Worm (Caenorhabditis elegans) whole organism, L4 larva: ENCODE data around the gene Y17G7B.8.

Experiments
- D1046.2 ChIP-seq: fragments of 200-800 bp; sonication (Bioruptor generic); IDR thresholded peaks from 2 replicates; pipeline ENCODE4 v1.3.6; 2022; ENCODE audit warnings: missing genetic modification characterization, missing compliant biosample characterization
- F37D6.2 ChIP-seq: sonication (generic microtip); optimal IDR thresholded peaks from 2 replicates; lab custom pipeline; 2016; ENCODE audit warnings: mild to moderate bottlenecking, missing genetic modification characterization, missing compliant biosample characterization
- F49E8.2 ChIP-seq: sonication (generic microtip); optimal IDR thresholded peaks from 2 replicates; lab custom pipeline; 2016; ENCODE audit warnings: missing compliant biosample characterization, mild to moderate bottlenecking, missing genetic modification characterization, borderline replicate concordance
- Y48G9A.11 ChIP-seq: fragments of 200-800 bp; sonication (Bioruptor generic); IDR thresholded peaks from 2 replicates; pipeline ENCODE4 v1.3.6; 2022; ENCODE audit warnings: missing genetic modification reagents, missing genetic modification characterization, missing compliant biosample characterization
- Y5F2A.4 ChIP-seq: fragments of 200-800 bp; sonication (Bioruptor generic); optimal IDR thresholded peaks from 2 replicates; lab custom pipeline; 2018; ENCODE audit warnings: mild to moderate bottlenecking, missing genetic modification characterization, missing compliant biosample characterization
- aha-1 ChIP-seq: fragments of 150-350 bp; peaks from one replicate; lab custom pipeline; 2014; ENCODE audit warnings: missing biosample characterization, missing genetic modification characterization
- ama-1 ChIP-seq: fragments of 150-350 bp; optimal IDR thresholded peaks from 2 replicates; lab custom pipeline; 2014; ENCODE audit warnings: inconsistent platforms, mixed read lengths
- ceh-20 ChIP-seq: fragments of 200-800 bp; sonication (Bioruptor generic); IDR thresholded peaks from 2 replicates; pipeline ENCODE4 v1.3.6; 2022; ENCODE audit warnings: missing genetic modification reagents, missing genetic modification characterization, missing compliant biosample characterization
- cey-2 ChIP-seq: sonication (generic microtip); optimal IDR thresholded peaks from 3 replicates; lab custom pipeline; 2017; ENCODE audit warnings: missing genetic modification characterization, mild to moderate bottlenecking, missing compliant biosample characterization, antibody characterized with exemption, borderline replicate concordance; ENCODE audit not compliant: insufficient read depth
- daf-16 ChIP-seq, 3 experiments: sonication (generic microtip); optimal IDR thresholded peaks; 2 replicates each; lab custom pipeline; 2016 to 2017; ENCODE audit warnings: missing genetic modification characterization in 3 of 3, missing genetic modification reagents in 3 of 3, mild to moderate bottlenecking in 2 of 3, missing compliant biosample characterization in 2 of 3, missing biosample characterization in 1 of 3, moderate library complexity in 1 of 3
- dmd-6 ChIP-seq: fragments of 200-800 bp; sonication (Bioruptor generic); IDR thresholded peaks from 2 replicates; pipeline ENCODE4 v1.3.6; 2022; ENCODE audit warnings: missing genetic modification reagents, missing genetic modification characterization, missing compliant biosample characterization
- dmd-8 ChIP-seq: fragments of 200-800 bp; sonication (Bioruptor generic); IDR thresholded peaks from 2 replicates; pipeline ENCODE4 v1.3.6; 2022; ENCODE audit warnings: missing genetic modification characterization, missing compliant biosample characterization
- duxl-1 ChIP-seq: sonication (generic microtip); optimal IDR thresholded peaks from 2 replicates; lab custom pipeline; 2016; ENCODE audit warnings: mild to moderate bottlenecking, missing genetic modification characterization, moderate library complexity, missing compliant biosample characterization; ENCODE audit not compliant: poor library complexity
- dve-1 ChIP-seq: sonication (generic microtip); optimal IDR thresholded peaks from 2 replicates; lab custom pipeline; 2017; ENCODE audit warnings: antibody characterized with exemption, mild to moderate bottlenecking, missing genetic modification characterization, missing compliant biosample characterization; ENCODE audit not compliant: insufficient read depth
- hlh-11 ChIP-seq: fragments of 200-800 bp; sonication (Bioruptor generic); optimal IDR thresholded peaks from 2 replicates; lab custom pipeline; 2018; ENCODE audit warnings: mild to moderate bottlenecking, missing genetic modification characterization, missing compliant biosample characterization
- hlh-30 ChIP-seq: sonication (generic microtip); optimal IDR thresholded peaks from 2 replicates; lab custom pipeline; 2017; ENCODE audit warnings: antibody characterized with exemption, mild to moderate bottlenecking, missing genetic modification characterization, missing compliant biosample characterization; ENCODE audit not compliant: insufficient read depth
- hmg-1.1 ChIP-seq: fragments of 200-800 bp; sonication (Bioruptor generic); IDR thresholded peaks from 2 replicates; pipeline ENCODE4 v1.3.6; 2022; ENCODE audit warnings: missing genetic modification reagents, missing genetic modification characterization, missing compliant biosample characterization
- jun-1 ChIP-seq: fragments of 150-350 bp; optimal IDR thresholded peaks from 2 replicates; lab custom pipeline; 2014; ENCODE audit warnings: missing biosample characterization, missing genetic modification reagents, missing genetic modification characterization
- lim-7 ChIP-seq: fragments of 200-800 bp; sonication (Bioruptor generic); IDR thresholded peaks from 2 replicates; pipeline ENCODE4 v1.3.6; 2022; ENCODE audit warnings: missing genetic modification characterization, missing compliant biosample characterization
- lin-39 ChIP-seq: fragments of 150-350 bp; optimal IDR thresholded peaks from 2 replicates; lab custom pipeline; 2014; ENCODE audit warnings: missing biosample characterization, missing genetic modification reagents, missing genetic modification characterization
- lir-3 ChIP-seq: sonication (generic microtip); optimal IDR thresholded peaks from 2 replicates; lab custom pipeline; 2016; ENCODE audit warnings: mild to moderate bottlenecking, missing genetic modification characterization, missing compliant biosample characterization
- lsy-2 ChIP-seq, 2 experiments: fragments of 150-350 bp in 1 of 2; sonication (generic microtip) in 1 of 2; optimal IDR thresholded peaks; 2 replicates each; lab custom pipeline; 2014 to 2017; ENCODE audit warnings: missing biosample characterization in 2 of 2, missing genetic modification characterization in 2 of 2
- mdl-1 ChIP-seq, 2 experiments: fragments of 150-350 bp in 1 of 2; sonication (generic microtip) in 1 of 2; optimal IDR thresholded peaks; 2 replicates each; lab custom pipeline; 2014 to 2017; ENCODE audit warnings: missing biosample characterization in 2 of 2, missing genetic modification characterization in 2 of 2
- mdt-29 ChIP-seq: fragments of 200-800 bp; sonication (Bioruptor generic); IDR thresholded peaks from 2 replicates; pipeline ENCODE4 v1.3.6; 2022; ENCODE audit warnings: missing genetic modification reagents, missing genetic modification characterization, missing compliant biosample characterization
- mep-1 ChIP-seq: fragments of 150-350 bp; sonication (generic microtip); optimal IDR thresholded peaks from 3 replicates; lab custom pipeline; 2014; ENCODE audit warnings: missing biosample characterization, missing genetic modification characterization
- mes-2 ChIP-seq: sonication (generic microtip); optimal IDR thresholded peaks from 2 replicates; lab custom pipeline; 2016; ENCODE audit warnings: missing genotype, mild to moderate bottlenecking, missing genetic modification characterization, missing compliant biosample characterization; ENCODE audit not compliant: poor library complexity, severe bottlenecking
- mxl-3 ChIP-seq: fragments of 200-800 bp; sonication (Bioruptor generic); optimal IDR thresholded peaks from 2 replicates; lab custom pipeline; 2018; ENCODE audit warnings: mild to moderate bottlenecking, missing genetic modification characterization, missing compliant biosample characterization
- nhr-102 ChIP-seq: sonication (generic microtip); optimal IDR thresholded peaks from 2 replicates; lab custom pipeline; 2016; ENCODE audit warnings: mild to moderate bottlenecking, missing genetic modification characterization, moderate library complexity, missing compliant biosample characterization
- nhr-28 ChIP-seq: fragments of 150-350 bp; optimal IDR thresholded peaks from 2 replicates; lab custom pipeline; 2014; ENCODE audit warnings: missing biosample characterization, missing genetic modification characterization
- nhr-41 ChIP-seq: fragments of 200-800 bp; sonication (Bioruptor generic); IDR thresholded peaks from 2 replicates; pipeline ENCODE4 v1.3.6; 2022; ENCODE audit warnings: missing genetic modification reagents, missing genetic modification characterization, missing compliant biosample characterization
- nhr-42 ChIP-seq: fragments of 200-800 bp; sonication (Bioruptor generic); IDR thresholded peaks from 2 replicates; pipeline ENCODE4 v1.3.6; 2022; ENCODE audit warnings: missing genetic modification characterization, missing compliant biosample characterization
- nhr-77 ChIP-seq: fragments of 150-350 bp; optimal IDR thresholded peaks from 2 replicates; lab custom pipeline; 2014; ENCODE audit warnings: missing biosample characterization, missing genetic modification characterization
- pqm-1 ChIP-seq: sonication (generic microtip); optimal IDR thresholded peaks from 2 replicates; lab custom pipeline; 2017; ENCODE audit warnings: missing biosample characterization, missing genetic modification characterization
- set-16 ChIP-seq: fragments of 200-800 bp; sonication (Bioruptor generic); IDR thresholded peaks from 2 replicates; pipeline ENCODE4 v1.3.6; 2022; ENCODE audit warnings: missing genetic modification reagents, missing genetic modification characterization, missing compliant biosample characterization
- skn-1 ChIP-seq: fragments of 150-350 bp; optimal IDR thresholded peaks from 2 replicates; lab custom pipeline; 2014; ENCODE audit warnings: missing biosample characterization, missing genetic modification characterization
- snpc-4 ChIP-seq: fragments of 150-350 bp; optimal IDR thresholded peaks from 2 replicates; lab custom pipeline; 2014; ENCODE audit warnings: missing biosample characterization, missing genetic modification characterization
- spr-1 ChIP-seq: sonication (generic microtip); optimal IDR thresholded peaks from 2 replicates; lab custom pipeline; 2016; ENCODE audit warnings: mild to moderate bottlenecking, missing genetic modification characterization, missing compliant biosample characterization
- spr-3 ChIP-seq: fragments of 200-800 bp; sonication (Bioruptor generic); optimal IDR thresholded peaks from 2 replicates; lab custom pipeline; 2018; ENCODE audit warnings: mild to moderate bottlenecking, missing genetic modification characterization, missing compliant biosample characterization
- tra-1 ChIP-seq: fragments of 200-800 bp; sonication (Bioruptor generic); IDR thresholded peaks from 2 replicates; pipeline ENCODE4 v1.3.6; 2022; ENCODE audit warnings: missing genetic modification reagents, missing genetic modification characterization, missing compliant biosample characterization
- unc-130 ChIP-seq: sonication (generic microtip); optimal IDR thresholded peaks from 2 replicates; lab custom pipeline; 2016; ENCODE audit warnings: missing genetic modification reagents, missing genetic modification characterization, missing compliant biosample characterization
- unc-62 ChIP-seq, 3 experiments: fragments of 150-350 bp in 1 of 3; sonication (generic microtip); optimal IDR thresholded peaks in 2 of 3; peaks in 1 of 3; 1 replicate in 1 of 3; 2 replicates in 2 of 3; lab custom pipeline; 2014 to 2017; ENCODE audit warnings: missing biosample characterization in 3 of 3, missing genetic modification characterization in 3 of 3, missing genetic modification reagents in 3 of 3, missing genotype in 1 of 3
- zfp-3 ChIP-seq: fragments of 200-800 bp; sonication (Bioruptor generic); conservative IDR thresholded peaks from 2 replicates; pipeline ENCODE4 v1.3.6; 2022; ENCODE audit warnings: missing genetic modification reagents, missing genetic modification characterization, missing compliant biosample characterization
- zip-11 ChIP-seq: fragments of 200-800 bp; sonication (Bioruptor generic); IDR thresholded peaks from 2 replicates; pipeline ENCODE4 v1.3.6; 2022; ENCODE audit warnings: missing genetic modification characterization, missing compliant biosample characterization

The Y17G7B.8 gene

DNA sequence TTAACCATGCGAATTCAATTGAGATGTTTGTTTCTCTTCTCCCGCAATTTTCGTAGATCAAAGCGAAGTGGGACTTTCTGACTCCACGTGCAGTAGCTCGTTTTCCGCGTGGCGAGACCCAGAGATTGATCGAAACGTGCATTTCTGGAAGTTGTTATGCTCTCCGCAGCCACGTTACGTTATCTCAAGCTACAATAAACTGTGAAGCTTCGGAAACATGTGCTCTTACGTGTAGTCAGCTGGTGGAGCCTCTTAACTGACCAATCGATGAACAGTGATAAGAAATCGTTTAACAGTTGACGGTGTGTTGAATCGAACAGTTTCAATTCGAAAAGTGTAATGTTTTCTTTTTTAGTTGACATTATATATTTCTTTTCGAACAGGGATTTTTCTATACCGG lies 24.6 kb upstream of the Y17G7B.8 start (continued):
- peak; percentile 41; the same call in 1 of the 2 replicates for TF ChIP-seq tra-1 (GFP tag; lab: Robert Waterston, UW)
- peak; percentile 97 for TF ChIP-seq aha-1
- no peak for TF ChIP-seq spr-1 (tag; lab: Kevin White, UChicago)
- TF ChIP-seq daf-16 (GFP tag; optimal IDR thresholded peaks at IDR 0.05; lab: Kevin White, UChicago): no peak
- TF ChIP-seq daf-16 (tag; optimal IDR thresholded peaks at IDR 0.05; lab: Kevin White, UChicago): peak; percentile 82
- peak; percentile 66 for TF ChIP-seq dve-1 (tag; lab: Kevin White, UChicago)
- peak; percentile 27 for TF ChIP-seq mes-2 (tag; lab: Kevin White, UChicago)

DNA sequence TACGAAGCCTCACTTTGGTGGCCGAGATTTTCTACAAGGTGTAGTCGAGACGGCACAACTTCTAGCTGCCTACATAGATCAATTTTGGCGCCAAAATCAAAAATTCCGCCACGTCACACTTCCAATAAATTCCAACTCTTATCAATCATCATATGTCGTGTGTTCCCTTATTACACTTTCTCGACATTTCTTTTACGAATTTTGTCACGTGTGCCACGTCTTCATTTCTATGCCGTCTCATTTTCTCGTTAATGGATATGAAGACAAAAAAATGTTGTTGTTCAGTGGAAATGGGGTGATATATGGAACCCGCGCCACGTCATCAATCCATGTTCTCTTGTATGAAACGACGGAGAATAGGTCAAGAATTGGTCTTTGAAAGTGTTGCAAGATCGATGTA lies 24.1 kb upstream of the Y17G7B.8 start:
- no peak for TF ChIP-seq dmd-8 (GFP tag; lab: Robert Waterston, UW)
- peak; percentile 4 for TF ChIP-seq nhr-77
- TF ChIP-seq unc-62 (GFP tag; optimal IDR thresholded peaks at IDR 0.05 in 1 of 2; lab: Kevin White, UChicago): peak in 1 of 2 experiments; percentile 99
- TF ChIP-seq unc-62 (tag; optimal IDR thresholded peaks at IDR 0.05; lab: Kevin White, UChicago): no peak
- TF ChIP-seq nhr-28 (tag; lab: Kevin White, UChicago): peak; percentile 92
- TF ChIP-seq mdl-1 (tag; optimal IDR thresholded peaks at IDR 0.05; lab: Kevin White, UChicago): peak in 1 of 2 experiments; percentile 78
- peak; percentile 40; the same call in 1 of the 2 replicates for TF ChIP-seq dmd-6 (GFP tag; lab: Robert Waterston, UW)
- TF ChIP-seq aha-1: peak; percentile 92
- no peak for TF ChIP-seq snpc-4 (tag; lab: Kevin White, UChicago)
- peak in 1 of 2 experiments; percentile 1 for TF ChIP-seq lsy-2 (tag; optimal IDR thresholded peaks at IDR 0.05; lab: Kevin White, UChicago)
- TF ChIP-seq mdt-29: peak; percentile 74; the same call in 1 of the 2 replicates
- peak; percentile 28 for TF ChIP-seq mxl-3 (GFP tag; lab: Kevin White, UChicago)
- no peak for TF ChIP-seq Y48G9A.11 (GFP tag; lab: Robert Waterston, UW)
- 0 out of 2 replicates have a peak, but pooled peaks have one; percentile 25 for TF ChIP-seq tra-1 (GFP tag; lab: Robert Waterston, UW)
- peak; percentile 64 for TF ChIP-seq hlh-11 (tag; lab: Kevin White, UChicago)
- peak; percentile 81 for TF ChIP-seq hlh-30 (tag; lab: Kevin White, UChicago)
- peak; percentile 36 for TF ChIP-seq dve-1 (tag; lab: Kevin White, UChicago)
- no peak for TF ChIP-seq F49E8.2 (tag; lab: Kevin White, UChicago)
- TF ChIP-seq mep-1 (tag; lab: Kevin White, UChicago): peak; percentile 14
- TF ChIP-seq daf-16 (GFP tag; optimal IDR thresholded peaks at IDR 0.05; lab: Kevin White, UChicago): no peak
- TF ChIP-seq daf-16 (tag; optimal IDR thresholded peaks at IDR 0.05; lab: Kevin White, UChicago): no peak

DNA sequence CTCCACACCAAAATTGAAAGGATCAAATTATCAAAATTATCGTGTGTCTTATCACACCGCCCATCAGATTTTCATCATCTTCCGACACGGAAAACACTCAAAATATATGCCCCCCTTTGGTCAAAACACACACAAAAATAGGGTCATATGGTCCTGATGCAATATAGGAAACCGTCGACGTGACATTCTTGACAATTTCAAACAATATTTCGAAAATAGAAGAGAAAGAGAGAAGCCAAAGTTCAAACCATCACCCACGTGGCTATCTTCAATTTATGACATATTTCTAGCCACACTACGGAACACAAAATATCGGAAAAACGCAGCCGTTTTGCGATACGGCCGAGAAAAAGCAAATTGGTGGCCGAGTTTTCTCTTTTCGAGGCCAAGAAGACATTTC lies 23.1 kb upstream of the Y17G7B.8 start:
- TF ChIP-seq dmd-6 (GFP tag; lab: Robert Waterston, UW) (peak; percentile 43), set-16 (GFP tag; lab: Robert Waterston, UW) (no peak), nhr-42 (no peak), Y5F2A.4 (GFP tag; lab: Kevin White, UChicago) (no peak), lir-3 (tag; lab: Kevin White, UChicago) (no peak), zfp-3 (GFP tag; lab: Robert Waterston, UW) (no peak), lim-7 (no peak), skn-1 (tag; lab: Kevin White, UChicago) (no peak), spr-1 (tag; lab: Kevin White, UChicago) (no peak), unc-130 (GFP tag; lab: Kevin White, UChicago) (no peak), zip-11 (GFP tag; lab: Robert Waterston, UW) (no peak), spr-3 (GFP tag; lab: Kevin White, UChicago) (no peak), daf-16 (GFP tag; optimal IDR thresholded peaks at IDR 0.05; lab: Kevin White, UChicago) (no peak), daf-16 (tag; optimal IDR thresholded peaks at IDR 0.05; lab: Kevin White, UChicago) (peak; percentile 26), F49E8.2 (tag; lab: Kevin White, UChicago) (no peak), nhr-77 (no peak), pqm-1 (no peak), tra-1 (GFP tag; lab: Robert Waterston, UW) (no peak), duxl-1 (tag; lab: Kevin White, UChicago) (no peak), ama-1 (lab: Kevin White, UChicago) (no peak), hmg-1.1 (no peak), nhr-41 (GFP tag; lab: Robert Waterston, UW) (no peak), F37D6.2 (tag; lab: Kevin White, UChicago) (no peak), cey-2 (tag; lab: Kevin White, UChicago) (no peak), nhr-102 (no peak), jun-1 (tag; lab: Kevin White, UChicago) (no peak), ceh-20 (GFP tag; lab: Robert Waterston, UW) (no peak), hlh-30 (tag; lab: Kevin White, UChicago) (peak; percentile 87), lin-39 (tag; lab: Kevin White, UChicago) (no peak), lsy-2 (tag; optimal IDR thresholded peaks at IDR 0.05; lab: Kevin White, UChicago) (peak in 1 of 2 experiments; percentile 53), D1046.2 (GFP tag; lab: Robert Waterston, UW) (no peak)
